Fruit fly (Drosophila melanogaster) whole organism, embryonic: ENCODE measurements around the gene CG33110.

Experiments
- Atf-2 ChIP-seq: fragments of 200-800 bp; sonication (Bioruptor generic); optimal IDR thresholded peaks from 2 replicates; lab custom pipeline; 2016; ENCODE audit warnings: missing biosample characterization, missing genetic modification characterization
- Blimp-1 ChIP-seq: fragments of 200-800 bp; sonication (Bioruptor generic); optimal IDR thresholded peaks from 3 replicates; lab custom pipeline; 2018; ENCODE audit warnings: missing biosample characterization, missing genetic modification characterization, mild to moderate bottlenecking, moderate library complexity, missing genetic modification reagents
- CG10565 ChIP-seq: fragments of 200-800 bp; sonication (Bioruptor generic); optimal IDR thresholded peaks from 3 replicates; lab custom pipeline; 2016; ENCODE audit warnings: missing biosample characterization, mild to moderate bottlenecking, missing genetic modification characterization
- CG11696 ChIP-seq: fragments of 200-800 bp; sonication (Bioruptor generic); IDR thresholded peaks from 2 replicates; pipeline ENCODE4 v1.3.6; 2022; ENCODE audit warnings: missing biosample characterization, missing genetic modification characterization
- CG13123 ChIP-seq: fragments of 200-800 bp; sonication (Bioruptor generic); optimal IDR thresholded peaks from 2 replicates; lab custom pipeline; 2016; ENCODE audit warnings: missing biosample characterization, missing genetic modification characterization
- CG13296 ChIP-seq: fragments of 200-800 bp; sonication (Bioruptor generic); optimal IDR thresholded peaks from 3 replicates; lab custom pipeline; 2018; ENCODE audit warnings: missing biosample characterization, mild to moderate bottlenecking, missing genetic modification characterization
- CG17829 ChIP-seq: fragments of 200-800 bp; optimal IDR thresholded peaks from 2 replicates; lab custom pipeline; 2019; ENCODE audit warnings: missing biosample characterization, mild to moderate bottlenecking, missing genetic modification characterization, moderate library complexity
- CG3847 ChIP-seq: fragments of 200-800 bp; sonication (Bioruptor generic); IDR thresholded peaks from 2 replicates; pipeline ENCODE4 v1.3.6; 2022; ENCODE audit warnings: missing biosample characterization, missing genetic modification characterization
- CG5180 ChIP-seq: fragments of 200-800 bp; sonication (Bioruptor generic); optimal IDR thresholded peaks from 3 replicates; lab custom pipeline; 2017; ENCODE audit warnings: missing biosample characterization, missing genetic modification characterization, mild to moderate bottlenecking, moderate library complexity, missing genetic modification reagents
- CG5245 ChIP-seq: fragments of 200-800 bp; sonication (Bioruptor generic); optimal IDR thresholded peaks from 3 replicates; lab custom pipeline; 2016; ENCODE audit warnings: missing biosample characterization, missing genetic modification characterization
- CG7372 ChIP-seq: fragments of 200-800 bp; sonication (Bioruptor generic); IDR thresholded peaks from 2 replicates; pipeline ENCODE4 v1.3.6; 2022; ENCODE audit warnings: missing biosample characterization, missing genetic modification characterization
- CG9932 ChIP-seq: fragments of 200-800 bp; sonication (Bioruptor generic); IDR thresholded peaks from 2 replicates; pipeline ENCODE4 v1.3.6; 2022; ENCODE audit warnings: missing biosample characterization, missing genetic modification characterization
- Eip74EF ChIP-seq, 2 experiments: fragments of 200-800 bp in 1 of 2; fragments of >200 bp in 1 of 2; sonication (Bioruptor generic) in 1 of 2; optimal IDR thresholded peaks; 2 replicates each; lab custom pipeline; 2017 to 2019; ENCODE audit warnings: missing biosample characterization in 2 of 2, missing genetic modification characterization in 2 of 2, mild to moderate bottlenecking in 1 of 2, moderate library complexity in 1 of 2
- Fer1 ChIP-seq: fragments of 200-800 bp; sonication (Bioruptor generic); optimal IDR thresholded peaks from 2 replicates; lab custom pipeline; 2017; ENCODE audit warnings: missing biosample characterization, mild to moderate bottlenecking, missing genetic modification characterization
- H15 ChIP-seq: fragments of 200-800 bp; sonication (Bioruptor generic); IDR thresholded peaks from 3 replicates; pipeline ENCODE4 v1.3.6; 2022; ENCODE audit warnings: missing biosample characterization, missing genetic modification characterization
- H2.0 ChIP-seq: fragments of 200-800 bp; sonication (Bioruptor generic); IDR thresholded peaks from 2 replicates; pipeline ENCODE4 v1.3.6; 2022; ENCODE audit warnings: missing biosample characterization, missing genetic modification characterization
- Hmx ChIP-seq: fragments of 200-800 bp; sonication (Bioruptor generic); optimal IDR thresholded peaks from 2 replicates; lab custom pipeline; 2016; ENCODE audit warnings: missing biosample characterization, missing genetic modification characterization
- Hr39 ChIP-seq: fragments of >200 bp; optimal IDR thresholded peaks from 2 replicates; lab custom pipeline; 2017
- Lim3 ChIP-seq: fragments of 200-800 bp; sonication (Bioruptor generic); IDR thresholded peaks from 2 replicates; pipeline ENCODE4 v1.3.6; 2022; ENCODE audit warnings: missing biosample characterization, missing genetic modification characterization
- MBD-R2 ChIP-seq: fragments of 200-800 bp; sonication (Bioruptor generic); IDR thresholded peaks from 2 replicates; pipeline ENCODE4 v1.3.6; 2022; ENCODE audit warnings: missing biosample characterization, missing genetic modification characterization
- Mes4 ChIP-seq: fragments of 200-800 bp; sonication (Bioruptor generic); optimal IDR thresholded peaks from 2 replicates; lab custom pipeline; 2016; ENCODE audit warnings: missing biosample characterization, missing genetic modification characterization
- Poxn ChIP-seq: fragments of 200-800 bp; sonication (Bioruptor generic); IDR thresholded peaks from 2 replicates; pipeline ENCODE4 v1.3.6; 2022; ENCODE audit warnings: missing biosample characterization, missing genetic modification characterization
- Side ChIP-seq: fragments of 200-800 bp; sonication (Bioruptor generic); optimal IDR thresholded peaks from 2 replicates; lab custom pipeline; 2016; ENCODE audit warnings: missing biosample characterization, missing genetic modification characterization
- Usf ChIP-seq: fragments of 200-800 bp; sonication (Bioruptor generic); optimal IDR thresholded peaks from 2 replicates; lab custom pipeline; 2017; ENCODE audit warnings: missing genotype, missing biosample characterization, missing genetic modification characterization
- ara ChIP-seq: fragments of 200-800 bp; sonication (Bioruptor generic); IDR thresholded peaks from 2 replicates; pipeline ENCODE4 v1.3.6; 2022; ENCODE audit warnings: missing biosample characterization, missing genetic modification characterization
- ase ChIP-seq: fragments of 200-800 bp; sonication (Bioruptor generic); IDR thresholded peaks from 3 replicates; pipeline ENCODE4 v1.3.6; 2022; ENCODE audit warnings: missing biosample characterization, missing genetic modification characterization
- bcd ChIP-seq: fragments of 200-800 bp; sonication (Bioruptor generic); optimal IDR thresholded peaks from 2 replicates; lab custom pipeline; 2017; ENCODE audit warnings: missing biosample characterization, mild to moderate bottlenecking, missing genetic modification characterization
- bsh ChIP-seq, 2 experiments: fragments of 200-800 bp; sonication (Bioruptor generic); optimal IDR thresholded peaks; 2 replicates each; lab custom pipeline; 2017 to 2018; ENCODE audit warnings: mild to moderate bottlenecking in 2 of 2, missing biosample characterization in 2 of 2, missing genetic modification characterization in 2 of 2, moderate library complexity in 1 of 2
- crp ChIP-seq, 2 experiments: fragments of 200-800 bp; sonication (Bioruptor generic); optimal IDR thresholded peaks; 2 replicates in 1 of 2; 3 replicates in 1 of 2; lab custom pipeline; 2017; ENCODE audit warnings: missing biosample characterization in 2 of 2, missing genetic modification characterization in 2 of 2, mild to moderate bottlenecking in 1 of 2, moderate library complexity in 1 of 2
- dati ChIP-seq: fragments of 200-800 bp; sonication (Bioruptor generic); IDR thresholded peaks from 2 replicates; pipeline ENCODE4 v1.3.6; 2022; ENCODE audit warnings: missing biosample characterization, missing genetic modification characterization
- dmrt11E ChIP-seq: fragments of 200-800 bp; sonication (Bioruptor generic); optimal IDR thresholded peaks from 3 replicates; lab custom pipeline; 2018; ENCODE audit warnings: missing biosample characterization, mild to moderate bottlenecking, missing genetic modification characterization, moderate library complexity
- dpn ChIP-seq, 2 experiments: fragments of 200-800 bp; sonication (Bioruptor generic); optimal IDR thresholded peaks; 3 replicates each; lab custom pipeline; 2016; ENCODE audit warnings: missing biosample characterization in 2 of 2, missing genetic modification characterization in 2 of 2
- fd3F ChIP-seq: fragments of 200-800 bp; sonication (Bioruptor generic); optimal IDR thresholded peaks from 2 replicates; lab custom pipeline; 2018; ENCODE audit warnings: missing biosample characterization, mild to moderate bottlenecking, missing genetic modification characterization, moderate library complexity
- gcm2 ChIP-seq: fragments of 200-800 bp; sonication (Bioruptor generic); optimal IDR thresholded peaks from 2 replicates; lab custom pipeline; 2016; ENCODE audit warnings: missing biosample characterization, missing genetic modification characterization
- kah ChIP-seq: fragments of 200-800 bp; sonication (Bioruptor generic); optimal IDR thresholded peaks from 2 replicates; lab custom pipeline; 2018; ENCODE audit warnings: missing biosample characterization, mild to moderate bottlenecking, missing genetic modification characterization
- kni ChIP-seq: fragments of 200-800 bp; sonication (Bioruptor generic); optimal IDR thresholded peaks from 3 replicates; lab custom pipeline; 2017; ENCODE audit warnings: mild to moderate bottlenecking, missing biosample characterization, missing genetic modification reagents, missing genetic modification characterization
- lab ChIP-seq: fragments of 200-800 bp; sonication (Bioruptor generic); optimal IDR thresholded peaks from 3 replicates; lab custom pipeline; 2017; ENCODE audit warnings: missing biosample characterization, missing genetic modification characterization, mild to moderate bottlenecking, moderate library complexity, missing genetic modification reagents
- nau ChIP-seq: fragments of 200-800 bp; sonication (Bioruptor generic); optimal IDR thresholded peaks from 3 replicates; lab custom pipeline; 2017; ENCODE audit warnings: missing biosample characterization, mild to moderate bottlenecking, missing genetic modification characterization, missing genetic modification reagents
- org-1 ChIP-seq: fragments of 200-800 bp; sonication (Bioruptor generic); optimal IDR thresholded peaks from 2 replicates; lab custom pipeline; 2017; ENCODE audit warnings: missing biosample characterization, missing genetic modification characterization
- pho ChIP-seq: fragments of 200-800 bp; sonication (Bioruptor generic); optimal IDR thresholded peaks from 2 replicates; lab custom pipeline; 2016; ENCODE audit warnings: missing biosample characterization, missing genetic modification characterization
- prd ChIP-seq, 3 experiments: fragments of >200 bp in 2 of 3; fragments of 200-800 bp in 1 of 3; sonication (Bioruptor generic) in 1 of 3; optimal IDR thresholded peaks in 2 of 3; IDR thresholded peaks in 1 of 3; 2 replicates in 2 of 3; 3 replicates in 1 of 3; pipeline versions ENCODE4 v1.3.6 to Lab custom; 2017 to 2022; ENCODE audit warnings: missing biosample characterization in 1 of 3, missing genetic modification characterization in 1 of 3
- ranshi ChIP-seq: fragments of 200-800 bp; sonication (Bioruptor generic); IDR thresholded peaks from 2 replicates; pipeline ENCODE4 v1.3.6; 2022; ENCODE audit warnings: missing biosample characterization, missing genetic modification characterization
- repo ChIP-seq: fragments of 200-800 bp; sonication (Bioruptor generic); optimal IDR thresholded peaks from 2 replicates; lab custom pipeline; 2016; ENCODE audit warnings: missing biosample characterization, missing genetic modification characterization
- run ChIP-seq: fragments of 200-800 bp; sonication (Bioruptor generic); optimal IDR thresholded peaks from 3 replicates; lab custom pipeline; 2018; ENCODE audit warnings: missing biosample characterization, mild to moderate bottlenecking, missing genetic modification characterization
- scrt ChIP-seq: fragments of 200-800 bp; sonication (Bioruptor generic); optimal IDR thresholded peaks from 2 replicates; lab custom pipeline; 2018; ENCODE audit warnings: missing biosample characterization, mild to moderate bottlenecking, missing genetic modification characterization, moderate library complexity
- tgo ChIP-seq: fragments of 200-800 bp; sonication (Bioruptor generic); IDR thresholded peaks from 3 replicates; pipeline ENCODE4 v1.3.6; 2022; ENCODE audit warnings: missing biosample characterization, missing genetic modification characterization
- usp ChIP-seq: fragments of >200 bp; optimal IDR thresholded peaks from 2 replicates; lab custom pipeline; 2017; ENCODE audit warnings: missing biosample characterization, missing genetic modification characterization
- wor ChIP-seq: fragments of 200-800 bp; sonication (Bioruptor generic); IDR thresholded peaks from 2 replicates; pipeline ENCODE4 v1.3.6; 2022; ENCODE audit warnings: missing biosample characterization, missing genetic modification characterization
- zf30C ChIP-seq: fragments of 200-800 bp; sonication (Bioruptor generic); optimal IDR thresholded peaks from 3 replicates; lab custom pipeline; 2018; ENCODE audit warnings: missing biosample characterization, mild to moderate bottlenecking, missing genetic modification characterization

CG33110 gene

dm6 chr3R:22595293-22595868, 25.4 kb downstream of the CG33110 start (continued):
- peak; percentile 68 for TF ChIP-seq lab (GFP tag; lab: Kevin White, UChicago)
- TF ChIP-seq Poxn = no peak
- peak in 1 of 2 experiments; percentile 9 for TF ChIP-seq Eip74EF (GFP tag; optimal IDR thresholded peaks at IDR 0.05; lab: Kevin White, UChicago)
- TF ChIP-seq ase (GFP tag; lab: Robert Waterston, UW) = no peak
- no peak for TF ChIP-seq dati (GFP tag; lab: Robert Waterston, UW)
- no peak for TF ChIP-seq Side (GFP tag; lab: Kevin White, UChicago)
- TF ChIP-seq dpn (GFP tag; optimal IDR thresholded peaks at IDR 0.05; lab: Kevin White, UChicago) = no peak
- TF ChIP-seq Lim3 = no peak

dm6 chr3R:22596450-22596849, 26.5 kb downstream of the CG33110 start:
- TF ChIP-seq H2.0 (GFP tag; lab: Robert Waterston, UW) = no peak
- peak; percentile 40 for TF ChIP-seq org-1 (GFP tag; lab: Kevin White, UChicago)
- TF ChIP-seq run (tag; lab: Kevin White, UChicago) = no peak
- TF ChIP-seq Blimp-1 (GFP tag; lab: Kevin White, UChicago) = peak; percentile 39
- no peak for TF ChIP-seq Hr39 (lab: Kevin White, UChicago)
- no peak for TF ChIP-seq nau
- TF ChIP-seq scrt (GFP tag; lab: Kevin White, UChicago) = peak; percentile 12
- peak; percentile 50 for TF ChIP-seq Mes4
- TF ChIP-seq usp (GFP tag; lab: Kevin White, UChicago) = no peak
- no peak for TF ChIP-seq CG17829 (tag; lab: Kevin White, UChicago)
- TF ChIP-seq prd (optimal IDR thresholded peaks at IDR 0.05; lab: Kevin White, UChicago) = no peak
- TF ChIP-seq prd (GFP tag; IDR thresholded peaks at IDR 0.05; lab: Robert Waterston, UW) = no peak
- no peak for TF ChIP-seq CG3847
- TF ChIP-seq dmrt11E = peak; percentile 48
- peak; percentile 19; the same call in 1 of the 2 replicates for TF ChIP-seq CG9932
- TF ChIP-seq Lim3 = no peak
- no peak; the same call in 1 of the 2 replicates for TF ChIP-seq CG11696 (GFP tag; lab: Robert Waterston, UW)
- peak; percentile 69 for TF ChIP-seq kni (GFP tag; lab: Kevin White, UChicago)
- TF ChIP-seq Fer1 = peak; percentile 51
- no peak for TF ChIP-seq CG10565 (GFP tag; lab: Kevin White, UChicago)
- peak in 1 of 2 experiments; percentile 55 for TF ChIP-seq bsh (GFP tag; optimal IDR thresholded peaks at IDR 0.05; lab: Kevin White, UChicago)
- TF ChIP-seq Hmx (GFP tag; lab: Kevin White, UChicago) = no peak
- no peak for TF ChIP-seq pho (GFP tag; lab: Kevin White, UChicago)
- TF ChIP-seq crp (GFP tag; optimal IDR thresholded peaks at IDR 0.05; lab: Kevin White, UChicago) = no peak
- no peak for TF ChIP-seq CG7372 (GFP tag; lab: Robert Waterston, UW)
- TF ChIP-seq ara (GFP tag; lab: Robert Waterston, UW) = peak; percentile 56
- peak; percentile 26 for TF ChIP-seq Atf-2 (GFP tag; lab: Kevin White, UChicago)
- peak; percentile 37 for TF ChIP-seq fd3F (GFP tag; lab: Kevin White, UChicago)
- no peak for TF ChIP-seq kah (GFP tag; lab: Kevin White, UChicago)
- TF ChIP-seq tgo (GFP tag; lab: Robert Waterston, UW) = peak; percentile 46; the same call in 1 of the 3 replicates
- TF ChIP-seq CG5245 (GFP tag; lab: Kevin White, UChicago) = no peak
- peak; percentile 29 for TF ChIP-seq bcd (GFP tag; lab: Kevin White, UChicago)
- TF ChIP-seq CG5180 (GFP tag; lab: Kevin White, UChicago) = peak; percentile 28
- TF ChIP-seq Usf (GFP tag; lab: Kevin White, UChicago) = no peak
- TF ChIP-seq CG13296 (GFP tag; lab: Kevin White, UChicago) = peak; percentile 56
- peak; percentile 40 for TF ChIP-seq CG13123 (GFP tag; lab: Kevin White, UChicago)
- no peak for TF ChIP-seq H15 (GFP tag; lab: Robert Waterston, UW)
- no peak for TF ChIP-seq gcm2 (GFP tag; lab: Kevin White, UChicago)
- no peak for TF ChIP-seq wor (GFP tag; lab: Robert Waterston, UW)
- TF ChIP-seq repo = no peak
- TF ChIP-seq ranshi (GFP tag; lab: Robert Waterston, UW) = peak; percentile 42; the same call in 1 of the 2 replicates
- TF ChIP-seq MBD-R2 (GFP tag; lab: Robert Waterston, UW) = no peak
- no peak for TF ChIP-seq zf30C (GFP tag; lab: Kevin White, UChicago)
